Fruit fly (Drosophila melanogaster) whole organism, embryonic: ENCODE results near the gene CG18810.

Source experiments
- ATbp ChIP-seq: fragments of 200-800 bp; sonication (Bioruptor generic); optimal IDR thresholded peaks from 2 replicates; lab custom pipeline; 2017; ENCODE audit warnings: missing biosample characterization, mild to moderate bottlenecking, missing genetic modification characterization, missing genetic modification reagents
- CG10431 ChIP-seq: fragments of 200-800 bp; sonication (Bioruptor generic); optimal IDR thresholded peaks from 3 replicates; lab custom pipeline; 2018; ENCODE audit warnings: missing biosample characterization, mild to moderate bottlenecking, missing genetic modification characterization
- CG11695 ChIP-seq: fragments of 200-800 bp; sonication (Bioruptor generic); IDR thresholded peaks from 3 replicates; pipeline ENCODE4 v1.3.6; 2022; ENCODE audit warnings: missing biosample characterization, missing genetic modification characterization
- CG12104 ChIP-seq: fragments of 200-800 bp; sonication (Bioruptor generic); optimal IDR thresholded peaks from 3 replicates; lab custom pipeline; 2016; ENCODE audit warnings: missing biosample characterization, missing genetic modification characterization
- CG12391 ChIP-seq: fragments of 200-800 bp; sonication (Bioruptor generic); optimal IDR thresholded peaks from 3 replicates; lab custom pipeline; 2018; ENCODE audit warnings: missing biosample characterization, mild to moderate bottlenecking, missing genetic modification characterization, moderate library complexity
- CG13296 ChIP-seq: fragments of 200-800 bp; sonication (Bioruptor generic); optimal IDR thresholded peaks from 3 replicates; lab custom pipeline; 2018; ENCODE audit warnings: missing biosample characterization, mild to moderate bottlenecking, missing genetic modification characterization
- CG14441 ChIP-seq: fragments of 200-800 bp; sonication (Bioruptor generic); IDR thresholded peaks from 2 replicates; pipeline ENCODE4 v1.3.6; 2022; ENCODE audit warnings: missing biosample characterization, missing genetic modification characterization
- CG14667 ChIP-seq: fragments of 200-800 bp; sonication (Bioruptor generic); IDR thresholded peaks from 2 replicates; pipeline ENCODE4 v1.3.6; 2022; ENCODE audit warnings: missing biosample characterization, missing genetic modification characterization
- CG1603 ChIP-seq: fragments of 200-800 bp; sonication (Bioruptor generic); optimal IDR thresholded peaks from 2 replicates; lab custom pipeline; 2019; ENCODE audit warnings: missing biosample characterization, mild to moderate bottlenecking, missing genetic modification characterization, moderate library complexity
- CG17359 ChIP-seq: fragments of 200-800 bp; sonication (Bioruptor generic); optimal IDR thresholded peaks from 3 replicates; lab custom pipeline; 2018; ENCODE audit warnings: missing biosample characterization, mild to moderate bottlenecking, missing genetic modification characterization, moderate library complexity
- CG17568 ChIP-seq: fragments of 200-800 bp; sonication (Bioruptor generic); optimal IDR thresholded peaks from 2 replicates; lab custom pipeline; 2018; ENCODE audit warnings: missing biosample characterization, mild to moderate bottlenecking, missing genetic modification characterization, moderate library complexity
- CG1792 ChIP-seq: fragments of 200-800 bp; sonication (Bioruptor generic); optimal IDR thresholded peaks from 2 replicates; lab custom pipeline; 2016; ENCODE audit warnings: missing biosample characterization, missing genetic modification characterization
- CG2875 ChIP-seq: fragments of 200-800 bp; sonication (Bioruptor generic); optimal IDR thresholded peaks from 2 replicates; lab custom pipeline; 2017; ENCODE audit warnings: missing biosample characterization, mild to moderate bottlenecking, missing genetic modification characterization, missing genetic modification reagents
- CG4282 ChIP-seq: fragments of 200-800 bp; sonication (Bioruptor generic); optimal IDR thresholded peaks from 2 replicates; lab custom pipeline; 2016; ENCODE audit warnings: missing biosample characterization, missing genetic modification characterization
- CG5180 ChIP-seq: fragments of 200-800 bp; sonication (Bioruptor generic); optimal IDR thresholded peaks from 3 replicates; lab custom pipeline; 2017; ENCODE audit warnings: missing biosample characterization, missing genetic modification characterization, mild to moderate bottlenecking, moderate library complexity, missing genetic modification reagents
- CG7372 ChIP-seq: fragments of 200-800 bp; sonication (Bioruptor generic); IDR thresholded peaks from 2 replicates; pipeline ENCODE4 v1.3.6; 2022; ENCODE audit warnings: missing biosample characterization, missing genetic modification characterization
- CG7839 ChIP-seq: fragments of 200-800 bp; sonication (Bioruptor generic); optimal IDR thresholded peaks from 3 replicates; lab custom pipeline; 2018; ENCODE audit warnings: missing biosample characterization, mild to moderate bottlenecking, missing genetic modification characterization, moderate library complexity
- CG8924 ChIP-seq: fragments of 200-800 bp; optimal IDR thresholded peaks from 3 replicates; lab custom pipeline; 2019; ENCODE audit warnings: missing biosample characterization, mild to moderate bottlenecking, missing genetic modification characterization, moderate library complexity
- CG9437 ChIP-seq: fragments of 200-800 bp; sonication (Bioruptor generic); optimal IDR thresholded peaks from 2 replicates; lab custom pipeline; 2018; ENCODE audit warnings: missing biosample characterization, mild to moderate bottlenecking, missing genetic modification characterization
- CG9797 ChIP-seq: fragments of 200-800 bp; sonication (Bioruptor generic); optimal IDR thresholded peaks from 3 replicates; lab custom pipeline; 2018; ENCODE audit warnings: missing biosample characterization, mild to moderate bottlenecking, missing genetic modification characterization
- CoRest ChIP-seq: fragments of 200-800 bp; sonication (Bioruptor generic); optimal IDR thresholded peaks from 3 replicates; lab custom pipeline; 2018; ENCODE audit warnings: missing biosample characterization, mild to moderate bottlenecking, missing genetic modification characterization, moderate library complexity
- Dek ChIP-seq: fragments of 200-800 bp; sonication (Bioruptor generic); optimal IDR thresholded peaks from 3 replicates; lab custom pipeline; 2019; ENCODE audit warnings: missing biosample characterization, mild to moderate bottlenecking, missing genetic modification characterization, moderate library complexity
- Fer1 ChIP-seq: fragments of 200-800 bp; sonication (Bioruptor generic); optimal IDR thresholded peaks from 2 replicates; lab custom pipeline; 2017; ENCODE audit warnings: missing biosample characterization, mild to moderate bottlenecking, missing genetic modification characterization
- Fer2 ChIP-seq: fragments of 200-800 bp; sonication (Bioruptor generic); optimal IDR thresholded peaks from 2 replicates; lab custom pipeline; 2018; ENCODE audit warnings: missing biosample characterization, mild to moderate bottlenecking, missing genetic modification characterization, moderate library complexity
- GATAe ChIP-seq: fragments of 200-800 bp; sonication (Bioruptor generic); conservative IDR thresholded peaks from 2 replicates; pipeline ENCODE4 v1.3.6; 2022; ENCODE audit warnings: missing biosample characterization, missing genetic modification characterization
- Lpt ChIP-seq: fragments of >200 bp; optimal IDR thresholded peaks from 2 replicates; lab custom pipeline; 2018; ENCODE audit warnings: missing biosample characterization, missing genetic modification characterization
- Meics ChIP-seq: fragments of 200-800 bp; sonication (Bioruptor generic); optimal IDR thresholded peaks from 2 replicates; lab custom pipeline; 2017; ENCODE audit warnings: missing biosample characterization, mild to moderate bottlenecking, missing genetic modification characterization
- NFAT ChIP-seq: fragments of 200-800 bp; sonication (Bioruptor generic); IDR thresholded peaks from 2 replicates; pipeline ENCODE4 v1.3.6; 2022; ENCODE audit warnings: missing biosample characterization, missing genetic modification characterization
- Nf-YA ChIP-seq: fragments of 200-800 bp; sonication (Bioruptor generic); IDR thresholded peaks from 2 replicates; pipeline ENCODE4 v1.3.6; 2022; ENCODE audit warnings: missing biosample characterization, missing genetic modification characterization
- Nf-YC ChIP-seq: fragments of 200-800 bp; optimal IDR thresholded peaks from 3 replicates; lab custom pipeline; 2019; ENCODE audit warnings: missing biosample characterization, mild to moderate bottlenecking, missing genetic modification characterization, moderate library complexity
- Usf ChIP-seq: fragments of 200-800 bp; sonication (Bioruptor generic); optimal IDR thresholded peaks from 2 replicates; lab custom pipeline; 2017; ENCODE audit warnings: missing genotype, missing biosample characterization, missing genetic modification characterization
- cad ChIP-seq: fragments of >200 bp; optimal IDR thresholded peaks from 2 replicates; lab custom pipeline; 2017; ENCODE audit warnings: missing biosample characterization, missing genetic modification characterization
- chn ChIP-seq: fragments of 200-800 bp; sonication (Bioruptor generic); optimal IDR thresholded peaks from 2 replicates; lab custom pipeline; 2016; ENCODE audit warnings: missing biosample characterization, missing genetic modification characterization
- da ChIP-seq: fragments of 200-800 bp; sonication (Bioruptor generic); optimal IDR thresholded peaks from 2 replicates; lab custom pipeline; 2016; ENCODE audit warnings: missing biosample characterization, missing genetic modification characterization
- gce ChIP-seq: fragments of 200-800 bp; sonication (Bioruptor generic); IDR thresholded peaks from 3 replicates; pipeline ENCODE4 v1.3.6; 2022; ENCODE audit warnings: missing biosample characterization, missing genetic modification characterization
- grau ChIP-seq: fragments of 200-800 bp; optimal IDR thresholded peaks from 3 replicates; lab custom pipeline; 2019; ENCODE audit warnings: missing biosample characterization, mild to moderate bottlenecking, missing genetic modification characterization, moderate library complexity
- gro ChIP-seq: fragments of 200-800 bp; sonication (Bioruptor generic); optimal IDR thresholded peaks from 2 replicates; lab custom pipeline; 2016; ENCODE audit warnings: missing biosample characterization, missing genetic modification characterization
- gsb-n ChIP-seq: fragments of 200-800 bp; sonication (Bioruptor generic); optimal IDR thresholded peaks from 3 replicates; lab custom pipeline; 2018; ENCODE audit warnings: missing biosample characterization, mild to moderate bottlenecking, missing genetic modification characterization
- ken ChIP-seq: fragments of 200-800 bp; sonication (Bioruptor generic); IDR thresholded peaks from 3 replicates; pipeline ENCODE4 v1.3.6; 2022; ENCODE audit warnings: missing biosample characterization, missing genetic modification characterization
- nom ChIP-seq: fragments of 200-800 bp; sonication (Bioruptor generic); optimal IDR thresholded peaks from 2 replicates; lab custom pipeline; 2017; ENCODE audit warnings: missing biosample characterization, missing genetic modification characterization, mild to moderate bottlenecking, moderate library complexity, missing genetic modification reagents
- pho ChIP-seq: fragments of 200-800 bp; sonication (Bioruptor generic); optimal IDR thresholded peaks from 2 replicates; lab custom pipeline; 2016; ENCODE audit warnings: missing biosample characterization, missing genetic modification characterization
- ranshi ChIP-seq: fragments of 200-800 bp; sonication (Bioruptor generic); IDR thresholded peaks from 2 replicates; pipeline ENCODE4 v1.3.6; 2022; ENCODE audit warnings: missing biosample characterization, missing genetic modification characterization
- sc ChIP-seq, 3 experiments: fragments of >200 bp in 2 of 3; fragments of 200-800 bp in 1 of 3; sonication (Bioruptor generic) in 1 of 3; optimal IDR thresholded peaks; 2 replicates in 2 of 3; 3 replicates in 1 of 3; lab custom pipeline; 2017; ENCODE audit warnings: mild to moderate bottlenecking in 1 of 3, missing biosample characterization in 1 of 3, missing genetic modification characterization in 1 of 3, missing genetic modification reagents in 1 of 3
- scrt ChIP-seq: fragments of 200-800 bp; sonication (Bioruptor generic); optimal IDR thresholded peaks from 2 replicates; lab custom pipeline; 2018; ENCODE audit warnings: missing biosample characterization, mild to moderate bottlenecking, missing genetic modification characterization, moderate library complexity
- sima ChIP-seq: fragments of 200-800 bp; sonication (Bioruptor generic); optimal IDR thresholded peaks from 2 replicates; lab custom pipeline; 2016; ENCODE audit warnings: missing biosample characterization, missing genetic modification characterization
- ssp ChIP-seq: fragments of 200-800 bp; sonication (Bioruptor generic); IDR thresholded peaks from 2 replicates; pipeline ENCODE4 v1.3.6; 2022; ENCODE audit warnings: missing biosample characterization, missing genetic modification characterization
- stwl ChIP-seq: fragments of 200-800 bp; sonication (Bioruptor generic); optimal IDR thresholded peaks from 3 replicates; lab custom pipeline; 2018; ENCODE audit warnings: missing biosample characterization, mild to moderate bottlenecking, missing genetic modification characterization, moderate library complexity
- tap ChIP-seq: fragments of 200-800 bp; optimal IDR thresholded peaks from 3 replicates; lab custom pipeline; 2019; ENCODE audit warnings: missing biosample characterization, mild to moderate bottlenecking, missing genetic modification characterization, moderate library complexity
- vfl ChIP-seq: fragments of 200-800 bp; sonication (Bioruptor generic); optimal IDR thresholded peaks from 2 replicates; lab custom pipeline; 2016; ENCODE audit warnings: missing biosample characterization, missing genetic modification characterization
- yki ChIP-seq: fragments of >200 bp; optimal IDR thresholded peaks from 3 replicates; lab custom pipeline; 2018
- zfh2 ChIP-seq: fragments of 200-800 bp; sonication (Bioruptor generic); optimal IDR thresholded peaks from 2 replicates; lab custom pipeline; 2016; ENCODE audit warnings: missing biosample characterization, missing genetic modification characterization

CG18810 gene

DNA sequence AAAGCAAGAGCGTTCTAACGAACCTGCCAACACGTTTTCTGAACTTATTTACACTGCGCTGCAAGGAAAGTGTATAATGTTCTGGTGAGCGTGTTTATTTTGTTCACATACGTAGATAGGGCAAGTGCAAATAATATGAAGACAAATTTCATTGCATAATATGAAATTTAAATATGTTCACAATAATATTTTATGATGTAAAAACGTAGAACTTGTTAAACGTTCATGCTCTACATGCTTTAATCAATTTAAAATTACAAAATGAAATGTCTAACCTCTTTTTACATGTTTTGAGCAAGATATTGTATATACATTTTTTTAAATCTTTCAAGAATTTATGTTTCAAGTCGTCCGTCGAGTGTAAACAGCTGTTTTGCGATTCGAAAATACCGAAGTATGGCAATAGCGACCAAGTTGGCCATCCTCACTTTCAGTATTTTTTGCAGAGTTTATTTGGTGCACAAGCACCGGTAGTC, 3.3 kb upstream of the CG18810 start, which contains the start of the genes phr6-4 and CG2608 (continued):
- TF ChIP-seq ranshi (peak; percentile 84), Meics (GFP tag; lab: Kevin White, UChicago) (peak; percentile 93), gsb-n (tag; lab: Kevin White, UChicago) (peak; percentile 90), da (GFP tag; lab: Kevin White, UChicago) (peak; percentile 71), CG17568 (peak; percentile 90), stwl (peak; percentile 44), CG12104 (peak; percentile 91), CG14441 (GFP tag; lab: Robert Waterston, UW) (peak; percentile 78), CG1603 (tag; lab: Kevin White, UChicago) (peak; percentile 77), CG8924 (tag; lab: Kevin White, UChicago) (peak; percentile 94), CG7372 (GFP tag; lab: Robert Waterston, UW) (peak; percentile 84), sima (GFP tag; lab: Kevin White, UChicago) (peak; percentile 24), Nf-YC (tag; lab: Kevin White, UChicago) (peak; percentile 80), CG4282 (GFP tag; lab: Kevin White, UChicago) (peak; percentile 58), ssp (GFP tag; lab: Robert Waterston, UW) (no peak), CG14667 (GFP tag; lab: Robert Waterston, UW) (peak; percentile 76), NFAT (GFP tag; lab: Robert Waterston, UW) (peak; percentile 83), cad (no peak), CG11695 (GFP tag; lab: Robert Waterston, UW) (peak; percentile 89), Usf (peak; percentile 84), Fer2 (peak; percentile 91), CG13296 (GFP tag; lab: Kevin White, UChicago) (peak; percentile 92), grau (tag; lab: Kevin White, UChicago) (peak; percentile 95), tap (tag; lab: Kevin White, UChicago) (no peak), zfh2 (GFP tag; lab: Kevin White, UChicago) (peak; percentile 89), ken (GFP tag; lab: Robert Waterston, UW) (peak; percentile 80), CoRest (tag; lab: Kevin White, UChicago) (peak; percentile 97), CG9797 (peak; percentile 63), GATAe (GFP tag; lab: Robert Waterston, UW) (peak; percentile 49), ATbp (GFP tag; lab: Kevin White, UChicago) (peak; percentile 85), CG9437 (GFP tag; lab: Kevin White, UChicago) (peak; percentile 90), pho (GFP tag; lab: Kevin White, UChicago) (peak; percentile 88), nom (peak; percentile 86), CG10431 (GFP tag; lab: Kevin White, UChicago) (peak; percentile 70), vfl (peak; percentile 88), Dek (peak; percentile 91), Nf-YA (GFP tag; lab: Robert Waterston, UW) (peak; percentile 61), sc (optimal IDR thresholded peaks at IDR 0.05; lab: Kevin White, UChicago) (no peak), sc (GFP tag; optimal IDR thresholded peaks at IDR 0.05; lab: Kevin White, UChicago) (peak; percentile 86), scrt (peak; percentile 82), gro (GFP tag; lab: Kevin White, UChicago) (peak; percentile 90), Fer1 (GFP tag; lab: Kevin White, UChicago) (peak; percentile 93), CG7839 (peak; percentile 96), CG1792 (GFP tag; lab: Kevin White, UChicago) (peak; percentile 78), CG17359 (tag; lab: Kevin White, UChicago) (peak; percentile 91), yki (lab: Kevin White, UChicago) (no peak), chn (GFP tag; lab: Kevin White, UChicago) (peak; percentile 90), Lpt (GFP tag; lab: Kevin White, UChicago) (no peak), CG2875 (GFP tag; lab: Kevin White, UChicago) (peak; percentile 86), CG12391 (peak; percentile 95), CG5180 (peak; percentile 71), gce (GFP tag; lab: Robert Waterston, UW) (0 out of 3 replicates have a peak, but pooled peaks have one; percentile 62)
